Fruit fly (Drosophila melanogaster): ENCODE data around the gene CG32855.

CG32855 gene

dm6 chr3R:16071689-16072580 is 8.9 kb downstream of the CG32855 start:
- TF ChIP-seq psq (GFP tag; optimal IDR thresholded peaks at IDR 0.05) (peak; percentile 80), woc (GFP tag; optimal IDR thresholded peaks at IDR 0.05) (peak; percentile 77), foxo (GFP tag; optimal IDR thresholded peaks at IDR 0.05) (peak in 1 of 2 experiments; percentile 87), Dif (GFP tag; optimal IDR thresholded peaks at IDR 0.05; ENCODE audit: partially characterized antibody) (peak; percentile 25), sv (GFP tag; optimal IDR thresholded peaks at IDR 0.05) (peak; percentile 54), GATAd (GFP tag; optimal IDR thresholded peaks at IDR 0.05) (no peak), h (GFP tag; optimal IDR thresholded peaks at IDR 0.05) (peak; percentile 90), sage (GFP tag; optimal IDR thresholded peaks at IDR 0.05) (peak; percentile 39), fru (GFP tag; optimal IDR thresholded peaks at IDR 0.05) (peak; percentile 87), OdsH (GFP tag; optimal IDR thresholded peaks at IDR 0.05) (peak; percentile 90), Abd-B (GFP tag; optimal IDR thresholded peaks at IDR 0.05) (no peak), rgr (GFP tag; optimal IDR thresholded peaks at IDR 0.05) (peak; percentile 87), br (GFP tag; optimal IDR thresholded peaks at IDR 0.05) (peak; percentile 79), Rel (GFP tag; optimal IDR thresholded peaks at IDR 0.05) (no peak), Rel (tag; optimal IDR thresholded peaks at IDR 0.05) (no peak), jim (GFP tag; optimal IDR thresholded peaks at IDR 0.05) (no peak), Hr83 (GFP tag; optimal IDR thresholded peaks at IDR 0.05; ENCODE audit: poor library complexity, severe bottlenecking) (peak; percentile 29), dl (GFP tag; optimal IDR thresholded peaks at IDR 0.05; ENCODE audit: insufficient read depth in 1 of 2, partially characterized antibody in 2 of 2) (no peak), CrebA (GFP tag; optimal IDR thresholded peaks at IDR 0.05; ENCODE audit: borderline replicate concordance) (peak; percentile 56), HLH106 (tag; optimal IDR thresholded peaks at IDR 0.05) (peak; percentile 57), ey (GFP tag; optimal IDR thresholded peaks at IDR 0.05) (peak; percentile 80)

DNA sequence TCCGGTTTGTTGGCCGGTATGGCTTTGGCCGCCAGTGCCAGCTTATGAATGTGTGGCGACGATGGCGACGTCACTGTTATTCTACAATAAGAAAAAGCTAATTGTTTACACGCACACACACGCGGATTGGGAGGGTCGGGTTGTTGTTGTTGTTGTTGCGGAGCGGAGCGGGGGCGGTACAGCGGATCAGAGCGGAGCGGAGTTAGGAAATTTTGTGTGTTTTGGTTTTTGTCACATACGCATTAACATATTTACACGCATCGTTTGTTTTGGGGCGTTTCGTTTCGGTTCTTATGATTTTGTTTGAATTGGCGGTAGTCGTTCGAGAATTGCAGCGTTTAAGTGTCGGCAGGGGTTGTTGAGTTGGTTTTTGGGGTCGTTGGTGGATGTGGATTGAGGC is 11.5 kb downstream of the CG32855 start:
- no peak for TF ChIP-seq ey (GFP tag; optimal IDR thresholded peaks at IDR 0.05)
- TF ChIP-seq tai (GFP tag; optimal IDR thresholded peaks at IDR 0.05) = no peak
- no peak for TF ChIP-seq Dif (GFP tag; optimal IDR thresholded peaks at IDR 0.05; ENCODE audit: partially characterized antibody)
- no peak for TF ChIP-seq fru (GFP tag; optimal IDR thresholded peaks at IDR 0.05)
- no peak for TF ChIP-seq Myc (optimal IDR thresholded peaks at IDR 0.05)
- TF ChIP-seq pan (optimal IDR thresholded peaks at IDR 0.05) = no peak
- no peak for TF ChIP-seq Hr83 (GFP tag; optimal IDR thresholded peaks at IDR 0.05; ENCODE audit: poor library complexity, severe bottlenecking)
- TF ChIP-seq h (GFP tag; optimal IDR thresholded peaks at IDR 0.05) = no peak
- TF ChIP-seq GATAd (GFP tag; optimal IDR thresholded peaks at IDR 0.05) = no peak
- TF ChIP-seq dsf (GFP tag; optimal IDR thresholded peaks at IDR 0.05; ENCODE audit: borderline replicate concordance) = no peak
- no peak for TF ChIP-seq CrebA (GFP tag; optimal IDR thresholded peaks at IDR 0.05; ENCODE audit: borderline replicate concordance)
- TF ChIP-seq brk (GFP tag; optimal IDR thresholded peaks at IDR 0.05) = no peak
- TF ChIP-seq lola (GFP tag; optimal IDR thresholded peaks at IDR 0.05) = no peak
- no peak for TF ChIP-seq sage (GFP tag; optimal IDR thresholded peaks at IDR 0.05)

- TF ChIP-seq Dfd (GFP tag; optimal IDR thresholded peaks at IDR 0.05) (no peak), woc (GFP tag; optimal IDR thresholded peaks at IDR 0.05) (no peak), Jra (GFP tag; optimal IDR thresholded peaks at IDR 0.05) (no peak), Vsx2 (GFP tag; optimal IDR thresholded peaks at IDR 0.05; ENCODE audit: partially characterized antibody) (no peak), h (GFP tag; optimal IDR thresholded peaks at IDR 0.05) (no peak), tai (GFP tag; optimal IDR thresholded peaks at IDR 0.05) (no peak), psq (GFP tag; optimal IDR thresholded peaks at IDR 0.05) (no peak)
Observed at dm6 chr3R:16067494-16067893, 13.3 kb downstream of the CG32855 start, which contains the start of gene CG10185. CG10185 (minus strand) TSS chr3R:16067594.

- TF ChIP-seq rgr (GFP tag; optimal IDR thresholded peaks at IDR 0.05) = no peak
- no peak for TF ChIP-seq Abd-B (GFP tag; optimal IDR thresholded peaks at IDR 0.05)
- no peak for TF ChIP-seq dmrt93B (GFP tag; optimal IDR thresholded peaks at IDR 0.05)
- no peak for TF ChIP-seq CrebA (GFP tag; optimal IDR thresholded peaks at IDR 0.05; ENCODE audit: borderline replicate concordance)
- no peak for TF ChIP-seq Dfd (GFP tag; optimal IDR thresholded peaks at IDR 0.05)
- no peak for TF ChIP-seq sage (GFP tag; optimal IDR thresholded peaks at IDR 0.05)
- TF ChIP-seq dsf (GFP tag; optimal IDR thresholded peaks at IDR 0.05; ENCODE audit: borderline replicate concordance) = no peak
- no peak for TF ChIP-seq Myc (optimal IDR thresholded peaks at IDR 0.05)
- peak; percentile 29 for TF ChIP-seq psq (GFP tag; optimal IDR thresholded peaks at IDR 0.05)
- TF ChIP-seq Hnf4 (GFP tag; optimal IDR thresholded peaks at IDR 0.05) = no peak
- no peak for TF ChIP-seq usp (GFP tag; optimal IDR thresholded peaks at IDR 0.05)
- no peak for TF ChIP-seq Jra (GFP tag; optimal IDR thresholded peaks at IDR 0.05)
- no peak for TF ChIP-seq jim (GFP tag; optimal IDR thresholded peaks at IDR 0.05)
- TF ChIP-seq h (GFP tag; optimal IDR thresholded peaks at IDR 0.05) = no peak
- TF ChIP-seq woc (GFP tag; optimal IDR thresholded peaks at IDR 0.05) = no peak
- no peak for TF ChIP-seq tai (GFP tag; optimal IDR thresholded peaks at IDR 0.05)
- TF ChIP-seq GATAd (GFP tag; optimal IDR thresholded peaks at IDR 0.05) = no peak
- no peak for TF ChIP-seq Sp1 (GFP tag; optimal IDR thresholded peaks at IDR 0.05)
- no peak for TF ChIP-seq Mio (GFP tag; optimal IDR thresholded peaks at IDR 0.05)
- peak; percentile 33 for TF ChIP-seq br (GFP tag; optimal IDR thresholded peaks at IDR 0.05)
- no peak for TF ChIP-seq foxo (GFP tag; optimal IDR thresholded peaks at IDR 0.05)
- peak in 1 of 2 experiments; percentile 22 for TF ChIP-seq dl (GFP tag; optimal IDR thresholded peaks at IDR 0.05; ENCODE audit: insufficient read depth in 1 of 2, partially characterized antibody in 2 of 2)
- peak; percentile 4 for TF ChIP-seq Hr83 (GFP tag; optimal IDR thresholded peaks at IDR 0.05; ENCODE audit: poor library complexity, severe bottlenecking)
- no peak for TF ChIP-seq CG32264 (GFP tag; optimal IDR thresholded peaks at IDR 0.05)
- TF ChIP-seq fru (GFP tag; optimal IDR thresholded peaks at IDR 0.05) = no peak
- peak; percentile 34 for TF ChIP-seq Dif (GFP tag; optimal IDR thresholded peaks at IDR 0.05; ENCODE audit: partially characterized antibody)
Observed at dm6 chr3R:16051329-16051679, 29.5 kb downstream of the CG32855 start.

Data from whole organism, wandering third instar larva.